Worm (Caenorhabditis elegans) whole organism, young adult: ENCODE results near the gene zfp-1.

Experiments used
- ZK185.1 ChIP-seq: sonication (generic microtip); optimal IDR thresholded peaks from 2 replicates; lab custom pipeline; 2016; ENCODE audit warnings: mild to moderate bottlenecking, missing genetic modification characterization, missing compliant biosample characterization; ENCODE audit not compliant: poor library complexity, severe bottlenecking
- nfya-1 ChIP-seq: sonication (generic microtip); optimal IDR thresholded peaks from 2 replicates; lab custom pipeline; 2017; ENCODE audit warnings: antibody characterized with exemption, missing compliant biosample characterization, missing genetic modification characterization, borderline replicate concordance; ENCODE audit not compliant: insufficient read depth
- nhr-120 ChIP-seq: fragments of 200-800 bp; sonication (Bioruptor generic); IDR thresholded peaks from 2 replicates; pipeline ENCODE4 v1.3.6; 2022; ENCODE audit warnings: missing genetic modification characterization, missing compliant biosample characterization

DNA sequence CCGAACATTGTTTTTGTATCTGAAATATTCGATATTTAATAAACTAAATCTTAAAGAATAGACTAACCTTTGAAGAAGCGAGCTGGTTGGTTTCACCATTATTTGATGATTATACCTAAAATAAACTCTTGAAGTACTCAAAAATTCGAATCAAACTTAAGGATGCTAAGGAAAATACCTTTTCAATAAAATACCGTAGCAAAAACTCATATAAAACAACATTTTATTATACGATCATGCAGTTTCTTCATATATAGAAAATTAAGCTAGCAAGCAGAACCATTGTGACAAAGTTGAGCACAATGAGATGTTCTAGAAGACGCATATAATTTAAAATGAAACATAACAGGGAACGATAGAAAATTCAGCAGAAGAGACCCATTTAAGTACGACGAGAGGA, 57.0 kb downstream of the zfp-1 start, which contains the start of gene F44E2.7:
- TF ChIP-seq nfya-1 (tag; lab: Kevin White, UChicago) = no peak
- TF ChIP-seq ZK185.1 (tag; lab: Kevin White, UChicago) = no peak
- no peak for TF ChIP-seq nhr-120 (GFP tag; lab: Robert Waterston, UW)
